Fruit fly (Drosophila melanogaster): ENCODE measurements around the gene CG16762.

The CG16762 gene

dm6 chr3L:2487248-2487647 lies 11.8 kb upstream of the CG16762 start (continued):
- TF ChIP-seq dati (GFP tag; IDR thresholded peaks at IDR 0.05) (no peak), CG18476 (GFP tag; optimal IDR thresholded peaks at IDR 0.05) (no peak), Hr39 (optimal IDR thresholded peaks at IDR 0.05) (no peak), ind (GFP tag; optimal IDR thresholded peaks at IDR 0.05) (peak; percentile 7), Bteb2 (GFP tag; optimal IDR thresholded peaks at IDR 0.05) (no peak), luna (GFP tag; optimal IDR thresholded peaks at IDR 0.05) (no peak), Asciz (GFP tag; optimal IDR thresholded peaks at IDR 0.05) (no peak), CG13123 (GFP tag; optimal IDR thresholded peaks at IDR 0.05) (no peak), CG11456 (GFP tag; IDR thresholded peaks at IDR 0.05) (no peak), CG11398 (GFP tag; optimal IDR thresholded peaks at IDR 0.05) (no peak), MESR4 (GFP tag; optimal IDR thresholded peaks at IDR 0.05) (no peak), jumu (GFP tag; optimal IDR thresholded peaks at IDR 0.05) (no peak), CG4424 (GFP tag; optimal IDR thresholded peaks at IDR 0.05) (peak; percentile 9), Hr51 (GFP tag; optimal IDR thresholded peaks at IDR 0.05) (no peak), CG9727 (GFP tag; optimal IDR thresholded peaks at IDR 0.05) (peak; percentile 9), lab (GFP tag; optimal IDR thresholded peaks at IDR 0.05) (peak; percentile 26), maf-S (GFP tag; optimal IDR thresholded peaks at IDR 0.05) (no peak), ranshi (GFP tag; IDR thresholded peaks at IDR 0.05) (peak; percentile 21; the same call in 1 of the 2 replicates), zf30C (GFP tag; optimal IDR thresholded peaks at IDR 0.05) (no peak), Hmr (GFP tag; optimal IDR thresholded peaks at IDR 0.05) (no peak), CG31441 (GFP tag; IDR thresholded peaks at IDR 0.05) (0 out of 2 replicates have a peak, but pooled peaks have one; percentile 18), bigmax (GFP tag; optimal IDR thresholded peaks at IDR 0.05) (no peak), eve (GFP tag; optimal IDR thresholded peaks at IDR 0.05) (no peak), dm (GFP tag; optimal IDR thresholded peaks at IDR 0.05) (no peak), inv (GFP tag; IDR thresholded peaks at IDR 0.05; ENCODE audit: partially characterized antibody) (no peak), CG7928 (GFP tag; optimal IDR thresholded peaks at IDR 0.05) (no peak), CG1647 (GFP tag; optimal IDR thresholded peaks at IDR 0.05) (no peak), CG15479 (GFP tag; optimal IDR thresholded peaks at IDR 0.05) (no peak), dmrt99B (tag; optimal IDR thresholded peaks at IDR 0.05) (peak; percentile 42), CG2889 (GFP tag; IDR thresholded peaks at IDR 0.05) (no peak), dpn (GFP tag; optimal IDR thresholded peaks at IDR 0.05) (no peak), Hr78 (GFP tag; optimal IDR thresholded peaks at IDR 0.05) (no peak), Opbp (GFP tag; IDR thresholded peaks at IDR 0.05; ENCODE audit: partially characterized antibody) (no peak), Dfd (GFP tag; optimal IDR thresholded peaks at IDR 0.05) (no peak), CG18011 (GFP tag; optimal IDR thresholded peaks at IDR 0.05) (no peak), Ets65A (GFP tag) (peak; percentile 87), fd102C (GFP tag; optimal IDR thresholded peaks at IDR 0.05) (no peak), CG17361 (GFP tag; IDR thresholded peaks at IDR 0.05) (0 out of 3 replicates have a peak, but pooled peaks have one; percentile 16), emc (GFP tag; optimal IDR thresholded peaks at IDR 0.05) (no peak), Blimp-1 (GFP tag; optimal IDR thresholded peaks at IDR 0.05) (peak; percentile 49), CG6791 (GFP tag; IDR thresholded peaks at IDR 0.05; ENCODE audit: partially characterized antibody) (no peak), CG1602 (GFP tag; optimal IDR thresholded peaks at IDR 0.05) (no peak), scrt (GFP tag; optimal IDR thresholded peaks at IDR 0.05) (no peak), Ssrp (tag; optimal IDR thresholded peaks at IDR 0.05) (no peak), CG14441 (GFP tag; IDR thresholded peaks at IDR 0.05) (no peak), CG14965 (GFP tag; optimal IDR thresholded peaks at IDR 0.05; ENCODE audit: borderline replicate concordance) (no peak), fd96Cb (tag; optimal IDR thresholded peaks at IDR 0.05) (peak; percentile 47), CG2116 (GFP tag; optimal IDR thresholded peaks at IDR 0.05) (no peak), phol (tag; optimal IDR thresholded peaks at IDR 0.05) (peak; percentile 36), pho (GFP tag; optimal IDR thresholded peaks at IDR 0.05) (no peak), CG14710 (tag; optimal IDR thresholded peaks at IDR 0.05) (peak; percentile 32)
